Fruit fly (Drosophila melanogaster) whole organism, embryonic: Measurements from ENCODE around the gene GNBP2.

Experiments
- BEAF-32 ChIP-seq: fragments of 200-800 bp; sonication (Bioruptor generic); optimal IDR thresholded peaks from 3 replicates; lab custom pipeline; 2017; ENCODE audit warnings: missing biosample characterization, missing genetic modification characterization, mild to moderate bottlenecking, moderate library complexity, missing genetic modification reagents
- CG2120 ChIP-seq: fragments of 200-800 bp; sonication (Bioruptor generic); optimal IDR thresholded peaks from 3 replicates; lab custom pipeline; 2016; ENCODE audit warnings: missing biosample characterization, missing genetic modification characterization
- CG32772 ChIP-seq: fragments of 200-800 bp; sonication (Bioruptor generic); IDR thresholded peaks from 2 replicates; pipeline ENCODE4 v1.3.6; 2022; ENCODE audit warnings: missing biosample characterization, missing genetic modification characterization
- Camta ChIP-seq: fragments of 200-800 bp; sonication (Bioruptor generic); optimal IDR thresholded peaks from 2 replicates; lab custom pipeline; 2016; ENCODE audit warnings: missing biosample characterization, missing genetic modification characterization
- Dad ChIP-seq: fragments of 200-800 bp; sonication (Bioruptor generic); optimal IDR thresholded peaks from 3 replicates; lab custom pipeline; 2016; ENCODE audit warnings: missing biosample characterization, missing genetic modification characterization
- Dip3 ChIP-seq: fragments of 200-800 bp; sonication (Bioruptor generic); optimal IDR thresholded peaks from 3 replicates; lab custom pipeline; 2016; ENCODE audit warnings: missing biosample characterization, missing genetic modification characterization
- cwo ChIP-seq: fragments of 200-800 bp; sonication (Bioruptor generic); optimal IDR thresholded peaks from 3 replicates; lab custom pipeline; 2017; ENCODE audit warnings: missing biosample characterization, missing genetic modification characterization, mild to moderate bottlenecking, moderate library complexity, missing genetic modification reagents
- da ChIP-seq: fragments of 200-800 bp; sonication (Bioruptor generic); optimal IDR thresholded peaks from 2 replicates; lab custom pipeline; 2016; ENCODE audit warnings: missing biosample characterization, missing genetic modification characterization
- kay ChIP-seq: fragments of 200-800 bp; sonication (Bioruptor generic); optimal IDR thresholded peaks from 2 replicates; lab custom pipeline; 2016; ENCODE audit warnings: missing biosample characterization, missing genetic modification characterization
- sens ChIP-seq: fragments of 200-800 bp; sonication (Bioruptor generic); peaks from one replicate; lab custom pipeline; 2016; ENCODE audit warnings: missing biosample characterization, missing genetic modification characterization
- z ChIP-seq: fragments of 200-800 bp; sonication (Bioruptor generic); IDR thresholded peaks from 3 replicates; pipeline ENCODE4 v1.3.6; 2022; ENCODE audit warnings: missing biosample characterization, missing genetic modification characterization

- TF ChIP-seq z (GFP tag; lab: Robert Waterston, UW): no peak
- no peak for TF ChIP-seq cwo (GFP tag; lab: Kevin White, UChicago)
- TF ChIP-seq Dad (GFP tag; lab: Kevin White, UChicago): no peak
- no peak for TF ChIP-seq BEAF-32 (GFP tag; lab: Kevin White, UChicago)
- TF ChIP-seq Camta (GFP tag; lab: Kevin White, UChicago): no peak
- no peak for TF ChIP-seq da
- TF ChIP-seq CG2120 (GFP tag; lab: Kevin White, UChicago): no peak
- TF ChIP-seq sens (GFP tag; lab: Kevin White, UChicago): no peak
- no peak for TF ChIP-seq CG32772 (GFP tag; lab: Robert Waterston, UW)
- no peak for TF ChIP-seq Dip3
- no peak for TF ChIP-seq kay (GFP tag; lab: Kevin White, UChicago)
Observed at dm6 chr3L:18629874-18630273, 45.3 kb downstream of the GNBP2 start.
